Fruit fly (Drosophila melanogaster) whole organism, pupa: ENCODE measurements around the gene Spx.
A peak's percentile ranks its signal among the peaks of the same experiment; 100 is the strongest.

Experiments
- CG15710 ChIP-seq: fragments of 200-800 bp; sonication (Bioruptor generic); optimal IDR thresholded peaks from 2 replicates; lab custom pipeline; 2018; ENCODE audit warnings: missing biosample characterization, mild to moderate bottlenecking, missing genetic modification characterization, moderate library complexity
- CG17806 ChIP-seq: fragments of 200-800 bp; sonication (Bioruptor generic); optimal IDR thresholded peaks from 2 replicates; lab custom pipeline; 2018; ENCODE audit warnings: missing biosample characterization, mild to moderate bottlenecking, missing genetic modification characterization, moderate library complexity
- CG32121 ChIP-seq: fragments of 200-800 bp; sonication (Bioruptor generic); IDR thresholded peaks from 2 replicates; pipeline ENCODE4 v1.3.6; 2022; ENCODE audit warnings: missing biosample characterization, missing genetic modification characterization
- CG34367 ChIP-seq: fragments of 200-800 bp; sonication (Bioruptor generic); optimal IDR thresholded peaks from 2 replicates; lab custom pipeline; 2018; ENCODE audit warnings: missing biosample characterization, mild to moderate bottlenecking, missing genetic modification characterization
- CG4496 ChIP-seq: fragments of 200-800 bp; sonication (Bioruptor generic); IDR thresholded peaks from 3 replicates; pipeline ENCODE4 v1.3.6; 2022; ENCODE audit warnings: missing biosample characterization, missing genetic modification characterization
- CG8159 ChIP-seq: fragments of 200-800 bp; sonication (Bioruptor generic); optimal IDR thresholded peaks from 3 replicates; lab custom pipeline; 2018; ENCODE audit warnings: missing biosample characterization, mild to moderate bottlenecking, missing genetic modification characterization, moderate library complexity
- CG8301 ChIP-seq: fragments of 200-800 bp; sonication (Bioruptor generic); optimal IDR thresholded peaks from 2 replicates; lab custom pipeline; 2018; ENCODE audit warnings: missing biosample characterization, mild to moderate bottlenecking, missing genetic modification characterization
- CG9948 ChIP-seq: fragments of 200-800 bp; sonication (Bioruptor generic); optimal IDR thresholded peaks from 2 replicates; lab custom pipeline; 2018; ENCODE audit warnings: missing biosample characterization, mild to moderate bottlenecking, missing genetic modification characterization, moderate library complexity
- D1 ChIP-seq: fragments of 200-800 bp; sonication (Bioruptor generic); optimal IDR thresholded peaks from 2 replicates; lab custom pipeline; 2018; ENCODE audit warnings: missing biosample characterization, mild to moderate bottlenecking, missing genetic modification characterization, moderate library complexity
- Snoo ChIP-seq: fragments of 200-800 bp; sonication (Bioruptor generic); optimal IDR thresholded peaks from 3 replicates; lab custom pipeline; 2017; ENCODE audit warnings: missing biosample characterization, mild to moderate bottlenecking, missing genetic modification characterization, inconsistent platforms

dm6 chrX:6267187-6267711 is 11.6 kb downstream of the Spx start, which contains the start of gene schlank:
- TF ChIP-seq CG8159 (tag; lab: Kevin White, UChicago) (peak; percentile 63), CG8301 (tag; lab: Kevin White, UChicago) (peak; percentile 39), CG9948 (tag; lab: Kevin White, UChicago) (peak; percentile 8), D1 (tag; lab: Kevin White, UChicago) (no peak), Snoo (tag; lab: Kevin White, UChicago) (peak; percentile 7), CG32121 (GFP tag; lab: Robert Waterston, UW) (peak; percentile 64), CG34367 (peak; percentile 28), CG15710 (tag; lab: Kevin White, UChicago) (peak; percentile 43), CG4496 (GFP tag; lab: Robert Waterston, UW) (peak; percentile 82), CG17806 (peak; percentile 28)
